Worm (Caenorhabditis elegans): ENCODE results near the gene smk-1.

The smk-1 gene

ce11 chrV:8610633-8611404 lies 3.2 kb downstream of the smk-1 start, which contains the start of gene fip-4:
TSS of gene fip-4 (minus strand) at chrV:8611268.
- TF ChIP-seq ceh-83 (GFP tag; optimal IDR thresholded peaks at IDR 0.05) (no peak), ceh-39 (tag; optimal IDR thresholded peaks at IDR 0.05) (no peak), unc-39 (tag; optimal IDR thresholded peaks at IDR 0.05) (no peak), drap-1 (GFP tag; optimal IDR thresholded peaks at IDR 0.05) (no peak), mep-1 (tag; optimal IDR thresholded peaks at IDR 0.05) (no peak), tbx-8 (GFP tag; optimal IDR thresholded peaks at IDR 0.05) (no peak), nhr-237 (tag; optimal IDR thresholded peaks at IDR 0.05) (no peak), ham-2 (GFP tag; optimal IDR thresholded peaks at IDR 0.05) (no peak), unc-62 (GFP tag; optimal IDR thresholded peaks at IDR 0.05) (no peak), blmp-1 (tag; optimal IDR thresholded peaks at IDR 0.05) (no peak), ceh-43 (GFP tag; optimal IDR thresholded peaks at IDR 0.05) (no peak)

- TF ChIP-seq sptf-1 (tag; optimal IDR thresholded peaks at IDR 0.05) (peak; percentile 26), sem-2 (GFP tag; optimal IDR thresholded peaks at IDR 0.05) (no peak)
These were observed 8.1 kb downstream of the smk-1 start for ce11 chrV:8615711-8616110.

ce11 chrV:8618738-8619137 lies 11.1 kb downstream of the smk-1 start, which contains the start of gene grd-5:
TSS of gene grd-5 (plus strand) at chrV:8619032.
- TF ChIP-seq nhr-2 (tag; optimal IDR thresholded peaks at IDR 0.05) (no peak), sem-2 (GFP tag; optimal IDR thresholded peaks at IDR 0.05) (no peak), unc-62 (GFP tag; optimal IDR thresholded peaks at IDR 0.05) (no peak), ceh-39 (tag; optimal IDR thresholded peaks at IDR 0.05) (no peak), hlh-1 (tag; optimal IDR thresholded peaks at IDR 0.05) (no peak), blmp-1 (tag; optimal IDR thresholded peaks at IDR 0.05) (no peak), sptf-1 (tag; optimal IDR thresholded peaks at IDR 0.05) (no peak), cnd-1 (tag; optimal IDR thresholded peaks at IDR 0.05) (no peak), unc-120 (tag; optimal IDR thresholded peaks at IDR 0.05; ENCODE audit: poor library complexity, severe bottlenecking) (no peak), mep-1 (tag; optimal IDR thresholded peaks at IDR 0.05) (no peak), nhr-28 (tag; optimal IDR thresholded peaks at IDR 0.05) (no peak), ces-1 (GFP tag; optimal IDR thresholded peaks at IDR 0.05) (no peak)

ce11 chrV:8621213-8621612 lies 13.6 kb downstream of the smk-1 start, which contains the start of gene idpc-2:
TSS of gene idpc-2 (minus strand) at chrV:8621313.
- TF ChIP-seq ceh-43 (GFP tag; optimal IDR thresholded peaks at IDR 0.05) = no peak
- TF ChIP-seq ces-1 (GFP tag; optimal IDR thresholded peaks at IDR 0.05) = no peak
- no peak for TF ChIP-seq nhr-237 (tag; optimal IDR thresholded peaks at IDR 0.05)
- TF ChIP-seq bed-3 (GFP tag; optimal IDR thresholded peaks at IDR 0.05) = no peak
- no peak for TF ChIP-seq sem-2 (GFP tag; optimal IDR thresholded peaks at IDR 0.05)
- TF ChIP-seq cnd-1 (tag; optimal IDR thresholded peaks at IDR 0.05) = no peak
- TF ChIP-seq blmp-1 (tag; optimal IDR thresholded peaks at IDR 0.05) = no peak
- TF ChIP-seq sptf-1 (tag; optimal IDR thresholded peaks at IDR 0.05) = no peak
- no peak for TF ChIP-seq drap-1 (GFP tag; optimal IDR thresholded peaks at IDR 0.05)
- TF ChIP-seq mab-5 (tag; optimal IDR thresholded peaks at IDR 0.05) = no peak
- TF ChIP-seq ceh-39 (tag; optimal IDR thresholded peaks at IDR 0.05) = no peak
- no peak for TF ChIP-seq pha-4 (tag; optimal IDR thresholded peaks at IDR 0.05)
- TF ChIP-seq ham-2 (GFP tag; optimal IDR thresholded peaks at IDR 0.05) = no peak
- no peak for TF ChIP-seq elt-3 (tag; optimal IDR thresholded peaks at IDR 0.05)
- TF ChIP-seq lin-13 (tag; optimal IDR thresholded peaks at IDR 0.05) = no peak

- TF ChIP-seq nhr-2 (tag; optimal IDR thresholded peaks at IDR 0.05) (no peak), ztf-11 (tag; optimal IDR thresholded peaks at IDR 0.05) (no peak), unc-39 (tag; optimal IDR thresholded peaks at IDR 0.05) (no peak), unc-120 (tag; optimal IDR thresholded peaks at IDR 0.05; ENCODE audit: poor library complexity, severe bottlenecking) (no peak), flh-1 (GFP tag; optimal IDR thresholded peaks at IDR 0.05) (no peak), hlh-1 (tag; optimal IDR thresholded peaks at IDR 0.05) (no peak), elt-1 (tag; optimal IDR thresholded peaks at IDR 0.05; ENCODE audit: borderline replicate concordance, insufficient read depth) (no peak), lsy-2 (tag; optimal IDR thresholded peaks at IDR 0.05) (no peak), bed-3 (GFP tag; optimal IDR thresholded peaks at IDR 0.05) (no peak), sem-2 (GFP tag; optimal IDR thresholded peaks at IDR 0.05) (no peak), mep-1 (tag; optimal IDR thresholded peaks at IDR 0.05) (no peak), pha-4 (tag; optimal IDR thresholded peaks at IDR 0.05) (no peak)
These were observed 14.7 kb downstream of the smk-1 start, which contains the start of gene F41E6.1 for ce11 chrV:8622314-8622713. TSS of gene F41E6.1 (plus strand) at chrV:8622614.

Data from whole organism, mixed stage, embryonic.